Fruit fly (Drosophila melanogaster) Kc167 (cell line): Measurements from ENCODE around the gene Pif1B.

Experiments
- Myc ChIP-seq: fragments of >200 bp; optimal IDR thresholded peaks from 2 replicates; lab custom pipeline; 2017; ENCODE audit warnings: missing external identifiers
- Sin3A ChIP-seq: fragments of >200 bp; optimal IDR thresholded peaks from 2 replicates; lab custom pipeline; 2018; ENCODE audit warnings: missing external identifiers
- h ChIP-seq: fragments of >200 bp; optimal IDR thresholded peaks from 3 replicates; lab custom pipeline; 2018; ENCODE audit warnings: missing external identifiers
- insv ChIP-seq: fragments of >200 bp; optimal IDR thresholded peaks from 3 replicates; lab custom pipeline; 2018; ENCODE audit warnings: missing external identifiers
- psq ChIP-seq: fragments of >200 bp; optimal IDR thresholded peaks from 2 replicates; lab custom pipeline; 2017; ENCODE audit warnings: missing external identifiers
- ttk ChIP-seq: sonication (Bioruptor generic); optimal IDR thresholded peaks from 2 replicates; lab custom pipeline; 2017; ENCODE audit warnings: missing external identifiers

The Pif1B gene

DNA sequence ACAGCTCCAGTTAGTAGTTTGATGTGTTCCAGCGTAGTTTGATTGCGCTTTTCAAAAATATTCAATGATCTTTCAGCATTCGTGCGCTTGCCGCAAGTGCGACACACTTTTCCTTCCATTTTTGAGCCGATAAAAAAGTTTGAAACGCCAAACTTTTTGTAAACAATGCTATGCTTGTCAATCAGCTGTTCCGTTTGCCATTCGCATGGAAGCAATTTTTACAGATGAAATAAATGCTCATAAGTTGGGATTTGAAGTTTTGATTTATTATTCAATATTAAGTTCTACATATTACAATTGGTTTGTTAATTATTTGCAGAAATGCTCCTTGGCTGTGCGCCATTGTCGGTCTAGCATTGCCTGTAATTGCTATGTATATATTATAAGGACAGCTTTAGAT is 71.4 kb downstream of the Pif1B start, which contains the start of gene ranshi:
TSS of gene ranshi (minus strand) at position 152 of the 400 bp plus-strand sequence.
- TF ChIP-seq h (lab: Kevin White, UChicago) (no peak), ttk (lab: Kevin White, UChicago) (no peak), psq (lab: Kevin White, UChicago) (no peak), Myc (lab: Kevin White, UChicago) (no peak), Sin3A (lab: Kevin White, UChicago) (no peak), insv (lab: Kevin White, UChicago) (no peak)

DNA sequence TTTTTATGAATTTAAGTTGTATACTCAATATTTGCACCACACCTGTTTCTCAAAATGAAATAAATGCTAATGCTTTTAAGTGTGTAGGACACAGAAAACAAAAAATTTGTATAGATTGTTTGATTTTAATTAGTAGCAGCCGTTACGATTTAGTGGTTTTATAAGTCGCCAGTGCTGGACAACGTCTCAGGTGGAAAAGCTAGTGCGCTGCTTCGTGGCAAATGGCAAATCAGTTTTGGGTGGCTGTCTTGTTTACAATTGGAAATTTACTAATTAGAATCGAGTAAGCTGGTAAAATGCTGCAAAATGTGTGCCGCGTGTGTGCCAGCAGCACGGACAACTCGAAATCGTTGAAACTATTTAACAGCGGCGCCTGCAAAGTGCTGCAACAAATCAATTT is 74.3 kb downstream of the Pif1B start, which contains the start of gene CG8159:
TSS of gene CG8159 (plus strand) at position 223 of the 400 bp plus-strand sequence.
- TF ChIP-seq Myc (lab: Kevin White, UChicago) (no peak), ttk (lab: Kevin White, UChicago) (no peak), h (lab: Kevin White, UChicago) (no peak), Sin3A (lab: Kevin White, UChicago) (no peak), insv (lab: Kevin White, UChicago) (no peak), psq (lab: Kevin White, UChicago) (no peak)

- no peak for TF ChIP-seq ttk (lab: Kevin White, UChicago)
These were observed 75.8 kb downstream of the Pif1B start, which contains the start of gene ouib for dm6 chr3R:8725179-8725578. Gene ouib (plus strand): TSS chr3R:8725479.
